Fruit fly (Drosophila melanogaster) Kc167 (cell line): Measurements from ENCODE around the gene CG2983.

ENCODE experiments used
- Myc ChIP-seq: fragments of >200 bp; optimal IDR thresholded peaks from 2 replicates; lab custom pipeline; 2017; ENCODE audit warnings: missing external identifiers
- Sin3A ChIP-seq: fragments of >200 bp; optimal IDR thresholded peaks from 2 replicates; lab custom pipeline; 2018; ENCODE audit warnings: missing external identifiers
- h ChIP-seq: fragments of >200 bp; optimal IDR thresholded peaks from 3 replicates; lab custom pipeline; 2018; ENCODE audit warnings: missing external identifiers
- insv ChIP-seq: fragments of >200 bp; optimal IDR thresholded peaks from 3 replicates; lab custom pipeline; 2018; ENCODE audit warnings: missing external identifiers
- psq ChIP-seq: fragments of >200 bp; optimal IDR thresholded peaks from 2 replicates; lab custom pipeline; 2017; ENCODE audit warnings: missing external identifiers
- ttk ChIP-seq: sonication (Bioruptor generic); optimal IDR thresholded peaks from 2 replicates; lab custom pipeline; 2017; ENCODE audit warnings: missing external identifiers

DNA sequence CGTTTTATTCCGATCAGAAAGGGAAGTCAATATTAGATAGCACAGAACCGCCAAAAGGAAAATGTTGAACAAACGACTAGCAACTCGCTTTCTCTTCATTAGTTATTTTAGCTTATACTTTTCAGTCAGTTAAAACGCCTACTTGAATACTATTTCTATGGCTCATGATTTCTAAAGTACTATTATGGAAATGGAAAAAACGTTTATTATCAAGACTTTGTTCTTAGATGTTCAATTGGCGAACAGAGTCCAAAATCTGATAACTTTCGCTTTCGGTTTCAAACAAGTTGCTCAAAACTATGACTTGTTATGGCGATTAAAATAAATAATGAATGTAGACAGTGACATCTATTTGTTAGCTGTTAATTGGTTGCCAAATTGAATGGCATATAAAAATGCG, 22.0 kb upstream of the CG2983 start, which contains the start of gene CG3123:
- TF ChIP-seq insv (lab: Kevin White, UChicago) (no peak), Myc (lab: Kevin White, UChicago) (no peak), psq (lab: Kevin White, UChicago) (no peak), ttk (lab: Kevin White, UChicago) (no peak), h (no peak), Sin3A (lab: Kevin White, UChicago) (no peak)
